Worm (Caenorhabditis elegans) whole organism, young adult: ENCODE data around the gene Y75B8A.31.
A peak's percentile ranks its signal among the peaks of the same experiment; 100 is the strongest.

Experiments used
- B0019.2 ChIP-seq: fragments of 200-800 bp; sonication (Bioruptor generic); conservative IDR thresholded peaks from 2 replicates; pipeline ENCODE4 v1.3.6; 2022; ENCODE audit warnings: missing genetic modification reagents, missing genetic modification characterization, missing compliant biosample characterization
- B0035.1 ChIP-seq: sonication (generic microtip); optimal IDR thresholded peaks from 2 replicates; lab custom pipeline; 2016; ENCODE audit warnings: missing genetic modification characterization, mild to moderate bottlenecking, missing compliant biosample characterization, missing genotype, missing genetic modification reagents
- F23B12.7 ChIP-seq: sonication (generic microtip); optimal IDR thresholded peaks from 2 replicates; lab custom pipeline; 2017; ENCODE audit warnings: missing genetic modification characterization, mild to moderate bottlenecking, missing compliant biosample characterization, antibody characterized with exemption, moderate library complexity; ENCODE audit not compliant: insufficient read depth
- F33H1.4 ChIP-seq: fragments of 200-800 bp; sonication (Bioruptor generic); IDR thresholded peaks from 2 replicates; pipeline ENCODE4 v1.3.6; 2022; ENCODE audit warnings: missing genetic modification reagents, missing genetic modification characterization, missing compliant biosample characterization
- F37B4.10 ChIP-seq: fragments of 200-800 bp; sonication (Bioruptor generic); IDR thresholded peaks from 2 replicates; pipeline ENCODE4 v1.3.6; 2022; ENCODE audit warnings: missing genetic modification characterization, missing compliant biosample characterization
- F55B11.4 ChIP-seq: sonication (generic microtip); optimal IDR thresholded peaks from 2 replicates; lab custom pipeline; 2016; ENCODE audit warnings: missing compliant biosample characterization, missing genetic modification characterization, borderline replicate concordance; ENCODE audit not compliant: insufficient read depth
- K11D2.4 ChIP-seq: fragments of 200-800 bp; sonication (Bioruptor generic); IDR thresholded peaks from 2 replicates; pipeline ENCODE4 v1.3.6; 2022; ENCODE audit warnings: missing genetic modification reagents, missing genetic modification characterization, missing compliant biosample characterization
- Y53F4B.3 ChIP-seq: fragments of 200-800 bp; sonication (Bioruptor generic); IDR thresholded peaks from 2 replicates; pipeline ENCODE4 v1.3.6; 2022; ENCODE audit warnings: missing genetic modification reagents, missing genetic modification characterization, missing compliant biosample characterization
- Y56A3A.18 ChIP-seq: fragments of 200-800 bp; sonication (Bioruptor generic); IDR thresholded peaks from 2 replicates; pipeline ENCODE4 v1.3.6; 2022; ENCODE audit warnings: missing genetic modification reagents, missing genetic modification characterization, missing compliant biosample characterization
- Y79H2A.3 ChIP-seq: fragments of 200-800 bp; sonication (Bioruptor generic); conservative IDR thresholded peaks from 2 replicates; pipeline ENCODE4 v1.3.6; 2022; ENCODE audit warnings: missing genetic modification reagents, missing genetic modification characterization, missing compliant biosample characterization
- ama-1 ChIP-seq, 3 experiments: fragments of 150-350 bp in 1 of 3; sonication (generic microtip) in 2 of 3; optimal IDR thresholded peaks; 2 replicates each; lab custom pipeline; 2014 to 2018; ENCODE audit warnings: missing biosample characterization in 2 of 3, missing genetic modification characterization in 2 of 3, missing genetic modification reagents in 2 of 3
- attf-5 ChIP-seq: fragments of 200-800 bp; sonication (Bioruptor generic); optimal IDR thresholded peaks from 2 replicates; lab custom pipeline; 2018; ENCODE audit warnings: mild to moderate bottlenecking, missing genetic modification characterization, missing compliant biosample characterization
- attf-6 ChIP-seq: fragments of 200-800 bp; sonication (Bioruptor generic); IDR thresholded peaks from 2 replicates; pipeline ENCODE4 v1.3.6; 2022; ENCODE audit warnings: missing genetic modification reagents, missing genetic modification characterization, missing compliant biosample characterization
- bed-1 ChIP-seq: fragments of 200-800 bp; sonication (Bioruptor generic); IDR thresholded peaks from 2 replicates; pipeline ENCODE4 v1.3.6; 2022; ENCODE audit warnings: missing genetic modification reagents, missing genetic modification characterization, missing compliant biosample characterization
- bed-2 ChIP-seq: fragments of 200-800 bp; sonication (Bioruptor generic); IDR thresholded peaks from 2 replicates; pipeline ENCODE4 v1.3.6; 2022; ENCODE audit warnings: missing genetic modification reagents, missing genetic modification characterization, missing compliant biosample characterization
- cebp-1 ChIP-seq, 2 experiments: fragments of 200-800 bp in 1 of 2; sonication (Bioruptor generic) in 1 of 2; sonication (generic microtip) in 1 of 2; IDR thresholded peaks in 1 of 2; optimal IDR thresholded peaks in 1 of 2; 2 replicates each; pipeline versions ENCODE4 v1.3.6 to Lab custom; 2017 to 2022; ENCODE audit warnings: missing compliant biosample characterization in 2 of 2, missing genetic modification characterization in 2 of 2, mild to moderate bottlenecking in 1 of 2, missing genetic modification reagents in 1 of 2, moderate library complexity in 1 of 2
- ceh-58 ChIP-seq: fragments of 200-800 bp; sonication (Bioruptor generic); IDR thresholded peaks from 2 replicates; pipeline ENCODE4 v1.3.6; 2022; ENCODE audit warnings: missing genetic modification characterization, missing compliant biosample characterization
- ceh-79 ChIP-seq: sonication (generic microtip); optimal IDR thresholded peaks from 2 replicates; lab custom pipeline; 2017; ENCODE audit warnings: mild to moderate bottlenecking, missing genetic modification characterization, missing compliant biosample characterization
- die-1 ChIP-seq: sonication (generic microtip); optimal IDR thresholded peaks from 2 replicates; lab custom pipeline; 2016; ENCODE audit warnings: missing genotype, mild to moderate bottlenecking, missing genetic modification characterization, missing compliant biosample characterization
- dpff-1 ChIP-seq: sonication (generic microtip); optimal IDR thresholded peaks from 2 replicates; lab custom pipeline; 2017; ENCODE audit warnings: mild to moderate bottlenecking, missing genetic modification characterization, missing compliant biosample characterization
- dpl-1 ChIP-seq: fragments of 150-350 bp; optimal IDR thresholded peaks from 2 replicates; lab custom pipeline; 2014; ENCODE audit warnings: missing biosample characterization, missing genetic modification reagents, missing genetic modification characterization
- ekl-4 ChIP-seq: fragments of 200-800 bp; sonication (Bioruptor generic); IDR thresholded peaks from 2 replicates; pipeline ENCODE4 v1.3.6; 2022; ENCODE audit warnings: missing genetic modification reagents, missing genetic modification characterization, missing compliant biosample characterization
- ets-4 ChIP-seq: fragments of 200-800 bp; sonication (Bioruptor generic); optimal IDR thresholded peaks from 2 replicates; lab custom pipeline; 2018; ENCODE audit warnings: mild to moderate bottlenecking, missing genetic modification characterization, missing compliant biosample characterization
- hmg-1.2 ChIP-seq: fragments of 200-800 bp; sonication (Bioruptor generic); IDR thresholded peaks from 2 replicates; pipeline ENCODE4 v1.3.6; 2022; ENCODE audit warnings: missing genetic modification reagents, missing genetic modification characterization, missing compliant biosample characterization
- hsf-1 ChIP-seq: fragments of 200-800 bp; sonication (Bioruptor generic); IDR thresholded peaks from 2 replicates; pipeline ENCODE4 v1.3.6; 2022; ENCODE audit warnings: missing genetic modification reagents, missing genetic modification characterization, missing compliant biosample characterization
- let-526 ChIP-seq: fragments of 200-800 bp; sonication (Bioruptor generic); IDR thresholded peaks from 2 replicates; pipeline ENCODE4 v1.3.6; 2022; ENCODE audit warnings: missing genetic modification reagents, missing genetic modification characterization, missing compliant biosample characterization
- let-607 ChIP-seq, 2 experiments: fragments of 200-800 bp in 1 of 2; sonication (Bioruptor generic) in 1 of 2; sonication (generic microtip) in 1 of 2; optimal IDR thresholded peaks; 2 replicates each; lab custom pipeline; 2016 to 2018; ENCODE audit warnings: mild to moderate bottlenecking in 2 of 2, missing compliant biosample characterization in 2 of 2, missing genetic modification characterization in 2 of 2, moderate library complexity in 2 of 2, missing genotype in 1 of 2
- lin-35 ChIP-seq, 3 experiments: fragments of 150-350 bp in 2 of 3; sonication (generic microtip) in 1 of 3; optimal IDR thresholded peaks; 2 replicates each; lab custom pipeline; 2014 to 2018; ENCODE audit warnings: missing biosample characterization in 3 of 3, missing genetic modification characterization in 3 of 3, missing genetic modification reagents in 3 of 3
- lin-40 ChIP-seq: sonication (generic microtip); optimal IDR thresholded peaks from 2 replicates; lab custom pipeline; 2016; ENCODE audit warnings: missing genetic modification characterization, mild to moderate bottlenecking, missing compliant biosample characterization, missing genotype, missing genetic modification reagents
- lin-54 ChIP-seq: fragments of 200-800 bp; sonication (Bioruptor generic); optimal IDR thresholded peaks from 2 replicates; lab custom pipeline; 2018; ENCODE audit warnings: mild to moderate bottlenecking, missing genetic modification characterization, missing compliant biosample characterization
- lsl-1 ChIP-seq: fragments of 200-800 bp; sonication (Bioruptor generic); optimal IDR thresholded peaks from 2 replicates; lab custom pipeline; 2018; ENCODE audit warnings: mild to moderate bottlenecking, missing genetic modification characterization, moderate library complexity, missing compliant biosample characterization
- madf-10 ChIP-seq: sonication (generic microtip); optimal IDR thresholded peaks from 2 replicates; lab custom pipeline; 2016; ENCODE audit warnings: mild to moderate bottlenecking, missing genetic modification characterization, missing compliant biosample characterization
- madf-6 ChIP-seq: fragments of 200-800 bp; sonication (Bioruptor generic); IDR thresholded peaks from 2 replicates; pipeline ENCODE4 v1.3.6; 2022; ENCODE audit warnings: missing genetic modification reagents, missing genetic modification characterization, missing compliant biosample characterization
- mes-4 ChIP-seq: sonication (generic microtip); optimal IDR thresholded peaks from 2 replicates; lab custom pipeline; 2016; ENCODE audit warnings: missing genotype, missing genetic modification characterization, missing compliant biosample characterization
- nfya-1 ChIP-seq: sonication (generic microtip); optimal IDR thresholded peaks from 2 replicates; lab custom pipeline; 2017; ENCODE audit warnings: antibody characterized with exemption, missing compliant biosample characterization, missing genetic modification characterization, borderline replicate concordance; ENCODE audit not compliant: insufficient read depth
- nhr-179 ChIP-seq: sonication (generic microtip); optimal IDR thresholded peaks from 2 replicates; lab custom pipeline; 2016; ENCODE audit warnings: mild to moderate bottlenecking, missing genetic modification characterization, missing compliant biosample characterization
- rcor-1 ChIP-seq: fragments of 200-800 bp; sonication (Bioruptor generic); IDR thresholded peaks from 2 replicates; pipeline ENCODE4 v1.3.6; 2022; ENCODE audit warnings: missing genetic modification reagents, missing genetic modification characterization, missing compliant biosample characterization
- snpc-1.1 ChIP-seq: sonication (generic microtip); optimal IDR thresholded peaks from 2 replicates; lab custom pipeline; 2017; ENCODE audit warnings: missing genetic modification characterization, mild to moderate bottlenecking, missing compliant biosample characterization, antibody characterized with exemption, moderate library complexity, missing genotype, missing genetic modification reagents; ENCODE audit not compliant: insufficient read depth
- snpc-1.3 ChIP-seq: sonication (generic microtip); optimal IDR thresholded peaks from 2 replicates; lab custom pipeline; 2017; ENCODE audit warnings: missing genetic modification characterization, mild to moderate bottlenecking, missing compliant biosample characterization, antibody characterized with exemption, moderate library complexity, missing genotype, missing genetic modification reagents; ENCODE audit not compliant: insufficient read depth
- tlf-1 ChIP-seq: fragments of 200-800 bp; sonication (Bioruptor generic); optimal IDR thresholded peaks from 2 replicates; lab custom pipeline; 2018; ENCODE audit warnings: mild to moderate bottlenecking, missing genetic modification characterization, missing compliant biosample characterization
- unc-130 ChIP-seq: sonication (generic microtip); optimal IDR thresholded peaks from 2 replicates; lab custom pipeline; 2016; ENCODE audit warnings: missing genetic modification reagents, missing genetic modification characterization, missing compliant biosample characterization
- ztf-22 ChIP-seq: fragments of 200-800 bp; sonication (Bioruptor generic); optimal IDR thresholded peaks from 2 replicates; lab custom pipeline; 2018; ENCODE audit warnings: mild to moderate bottlenecking, missing genetic modification characterization, moderate library complexity, missing compliant biosample characterization
- ztf-25 ChIP-seq: fragments of 200-800 bp; sonication (Bioruptor generic); IDR thresholded peaks from 2 replicates; pipeline ENCODE4 v1.3.6; 2022; ENCODE audit warnings: missing genetic modification reagents, missing genetic modification characterization, missing compliant biosample characterization
- ztf-3 ChIP-seq: fragments of 200-800 bp; sonication (Bioruptor generic); optimal IDR thresholded peaks from 2 replicates; lab custom pipeline; 2018; ENCODE audit warnings: mild to moderate bottlenecking, missing genetic modification characterization, missing compliant biosample characterization

Y75B8A.31 gene

DNA sequence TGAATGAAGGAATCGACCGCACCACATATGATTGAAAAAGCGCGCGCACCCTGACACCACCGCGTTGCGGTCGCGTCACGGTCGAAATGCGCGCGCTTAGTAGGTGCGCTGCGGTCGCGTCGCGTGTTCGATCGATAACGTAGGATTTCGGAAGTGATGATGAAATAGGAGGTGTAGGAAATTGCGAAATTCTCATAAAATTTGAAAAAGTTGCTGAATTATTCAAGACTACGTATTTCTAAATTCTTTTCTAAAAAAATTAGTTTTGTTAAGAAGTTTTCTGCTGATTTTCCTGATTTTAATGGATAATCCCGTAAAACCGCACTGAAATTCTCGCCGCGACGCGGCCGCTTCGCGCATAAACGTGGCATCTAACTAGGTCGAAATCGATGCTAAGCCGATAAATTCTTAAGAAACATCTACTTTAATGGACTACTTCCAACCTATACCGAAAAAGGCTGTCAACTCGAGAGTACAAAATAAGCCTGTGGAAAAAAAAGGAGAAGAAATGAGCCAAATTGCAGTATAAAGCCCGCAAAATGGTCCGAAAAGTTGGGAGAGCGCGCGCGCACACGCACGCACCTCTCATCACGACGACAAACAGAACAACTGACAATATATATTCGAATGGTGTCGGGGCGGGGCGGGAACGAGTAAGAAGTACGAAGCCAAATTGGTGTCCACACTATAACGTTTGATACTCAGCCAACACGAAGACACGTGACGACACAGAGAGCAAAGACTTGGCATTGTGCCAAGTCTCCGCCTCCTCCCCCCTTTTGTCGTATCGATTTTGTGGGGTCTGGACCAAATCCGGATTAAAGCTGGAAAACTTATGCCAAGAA lies 17.2 kb downstream of the Y75B8A.31 start, which contains the start of gene his-72 (continued):
- TF ChIP-seq ama-1 (optimal IDR thresholded peaks at IDR 0.05; lab: Kevin White, UChicago) (peak; percentile 74), ama-1 (GFP tag; optimal IDR thresholded peaks at IDR 0.05; lab: Kevin White, UChicago) (no peak), snpc-1.1 (tag; lab: Kevin White, UChicago) (no peak), F33H1.4 (GFP tag; lab: Robert Waterston, UW) (peak; percentile 15; the same call in 1 of the 2 replicates), hsf-1 (GFP tag; lab: Robert Waterston, UW) (no peak; the same call in 1 of the 2 replicates), lsl-1 (GFP tag; lab: Kevin White, UChicago) (no peak), mes-4 (tag; lab: Kevin White, UChicago) (no peak), lin-40 (tag; lab: Kevin White, UChicago) (no peak), let-526 (GFP tag; lab: Robert Waterston, UW) (0 out of 2 replicates have a peak, but pooled peaks have one; percentile 5), lin-54 (GFP tag; lab: Kevin White, UChicago) (peak; percentile 21), tlf-1 (GFP tag; lab: Kevin White, UChicago) (no peak), attf-6 (GFP tag; lab: Robert Waterston, UW) (no peak), F37B4.10 (no peak), let-607 (tag; optimal IDR thresholded peaks at IDR 0.05; lab: Kevin White, UChicago) (peak in 1 of 2 experiments; percentile 11), Y79H2A.3 (GFP tag; lab: Robert Waterston, UW) (0 out of 2 replicates have a peak, but pooled peaks have one; percentile 6), Y53F4B.3 (no peak), dpff-1 (tag; lab: Kevin White, UChicago) (no peak), K11D2.4 (GFP tag; lab: Robert Waterston, UW) (no peak), madf-6 (GFP tag; lab: Robert Waterston, UW) (no peak; the same call in 1 of the 2 replicates), nhr-179 (no peak), F55B11.4 (tag; lab: Kevin White, UChicago) (no peak), madf-10 (tag; lab: Kevin White, UChicago) (no peak), ets-4 (GFP tag; lab: Kevin White, UChicago) (no peak), nfya-1 (tag; lab: Kevin White, UChicago) (no peak), snpc-1.3 (tag; lab: Kevin White, UChicago) (no peak), B0019.2 (no peak), B0035.1 (tag; lab: Kevin White, UChicago) (no peak), ztf-22 (GFP tag; lab: Kevin White, UChicago) (no peak), Y56A3A.18 (no peak), bed-2 (GFP tag; lab: Robert Waterston, UW) (no peak), die-1 (tag; lab: Kevin White, UChicago) (no peak), unc-130 (no peak), ztf-25 (GFP tag; lab: Robert Waterston, UW) (no peak), bed-1 (GFP tag; lab: Robert Waterston, UW) (no peak), attf-5 (GFP tag; lab: Kevin White, UChicago) (no peak), ztf-3 (GFP tag; lab: Kevin White, UChicago) (no peak), ekl-4 (GFP tag; lab: Robert Waterston, UW) (no peak; the same call in 1 of the 2 replicates), ceh-58 (GFP tag; lab: Robert Waterston, UW) (no peak), ceh-79 (no peak), dpl-1 (no peak), rcor-1 (0 out of 2 replicates have a peak, but pooled peaks have one; percentile 17), lin-35 (GFP tag; optimal IDR thresholded peaks at IDR 0.05; lab: Kevin White, UChicago) (no peak), F23B12.7 (tag; lab: Kevin White, UChicago) (no peak), hmg-1.2 (GFP tag; lab: Robert Waterston, UW) (peak; percentile 38; the same call in 1 of the 2 replicates), cebp-1 (GFP tag; IDR thresholded peaks at IDR 0.05; lab: Robert Waterston, UW) (peak; percentile 84), cebp-1 (tag; optimal IDR thresholded peaks at IDR 0.05; lab: Kevin White, UChicago) (peak; percentile 95)
